Fruit fly (Drosophila melanogaster) whole organism, wandering third instar larva: ENCODE data around the gene CG5835.

ENCODE experiments used
- Abd-B ChIP-seq: fragments of >200 bp; optimal IDR thresholded peaks from 2 replicates; lab custom pipeline; 2017; ENCODE audit warnings: missing biosample characterization, missing genetic modification characterization
- CG32264 ChIP-seq: fragments of 200-800 bp; sonication (Bioruptor generic); optimal IDR thresholded peaks from 2 replicates; lab custom pipeline; 2016; ENCODE audit warnings: missing biosample characterization, missing genetic modification characterization
- CG9705 ChIP-seq: fragments of 200-800 bp; sonication (Bioruptor generic); optimal IDR thresholded peaks from 2 replicates; lab custom pipeline; 2018; ENCODE audit warnings: missing biosample characterization, mild to moderate bottlenecking, missing genetic modification characterization
- Dfd ChIP-seq: fragments of >200 bp; optimal IDR thresholded peaks from 2 replicates; lab custom pipeline; 2017; ENCODE audit warnings: missing biosample characterization, missing genetic modification characterization
- Dif ChIP-seq: fragments of 200-275, 200-300 bp; sonication (Bioruptor generic); optimal IDR thresholded peaks from 2 replicates; lab custom pipeline; 2018; ENCODE audit warnings: missing biosample characterization, missing genetic modification characterization; ENCODE audit not compliant: partially characterized antibody
- HLH106 ChIP-seq: fragments of 200-800 bp; optimal IDR thresholded peaks from 3 replicates; lab custom pipeline; 2019; ENCODE audit warnings: missing biosample characterization, mild to moderate bottlenecking, missing genetic modification characterization, moderate library complexity
- Hnf4 ChIP-seq: fragments of 200-800 bp; sonication (Bioruptor generic); optimal IDR thresholded peaks from 2 replicates; lab custom pipeline; 2016; ENCODE audit warnings: missing biosample characterization, mild to moderate bottlenecking, missing genetic modification characterization
- Hr78 ChIP-seq: fragments of >200 bp; optimal IDR thresholded peaks from 2 replicates; lab custom pipeline; 2017; ENCODE audit warnings: missing biosample characterization, missing genetic modification characterization
- Jra ChIP-seq: sonication (Bioruptor generic); optimal IDR thresholded peaks from 2 replicates; lab custom pipeline; 2016; ENCODE audit warnings: missing biosample characterization, missing genetic modification characterization
- Mio ChIP-seq: sonication (Bioruptor generic); optimal IDR thresholded peaks from 2 replicates; lab custom pipeline; 2016; ENCODE audit warnings: missing biosample characterization, missing genetic modification characterization
- N ChIP-seq: fragments of >200 bp; optimal IDR thresholded peaks from 2 replicates; lab custom pipeline; 2018; ENCODE audit warnings: missing biosample characterization, missing external identifiers, missing genetic modification characterization
- OdsH ChIP-seq: fragments of 200-800 bp; sonication (Bioruptor generic); optimal IDR thresholded peaks from 2 replicates; lab custom pipeline; 2016; ENCODE audit warnings: missing biosample characterization, mild to moderate bottlenecking, missing genetic modification characterization
- Sp1 ChIP-seq: fragments of 200-800 bp; sonication (Bioruptor generic); optimal IDR thresholded peaks from 3 replicates; lab custom pipeline; 2019; ENCODE audit warnings: missing biosample characterization, mild to moderate bottlenecking, missing genetic modification characterization, moderate library complexity
- br ChIP-seq: fragments of 200-800 bp; sonication (Bioruptor generic); optimal IDR thresholded peaks from 2 replicates; lab custom pipeline; 2016; ENCODE audit warnings: missing biosample characterization, missing genetic modification characterization
- brk ChIP-seq: fragments of 200-800 bp; sonication (Bioruptor generic); optimal IDR thresholded peaks from 2 replicates; lab custom pipeline; 2016; ENCODE audit warnings: missing biosample characterization, mild to moderate bottlenecking, missing genetic modification characterization
- dl ChIP-seq, 2 experiments: fragments of 175-275, 200-275 bp in 1 of 2; fragments of 200-275 bp in 1 of 2; sonication (Bioruptor generic); optimal IDR thresholded peaks; lab custom pipeline; 2018; ENCODE audit warnings: mild to moderate bottlenecking in 2 of 2, missing biosample characterization in 2 of 2, missing genetic modification characterization in 2 of 2, moderate library complexity in 2 of 2; ENCODE audit not compliant: partially characterized antibody in 2 of 2, insufficient read depth in 1 of 2
- dmrt93B ChIP-seq: fragments of 200-800 bp; sonication (Bioruptor generic); optimal IDR thresholded peaks from 2 replicates; lab custom pipeline; 2018; ENCODE audit warnings: missing biosample characterization, mild to moderate bottlenecking, missing genetic modification characterization
- dsf ChIP-seq: sonication (Bioruptor generic); optimal IDR thresholded peaks from 2 replicates; lab custom pipeline; 2016; ENCODE audit warnings: missing biosample characterization, missing genetic modification characterization, borderline replicate concordance
- ey ChIP-seq: fragments of 200-800 bp; sonication (Bioruptor generic); optimal IDR thresholded peaks from 2 replicates; lab custom pipeline; 2016; ENCODE audit warnings: missing biosample characterization, missing genetic modification characterization
- foxo ChIP-seq, 2 experiments: fragments of 200-800 bp; sonication (Bioruptor generic); optimal IDR thresholded peaks; 2 replicates in 1 of 2; 3 replicates in 1 of 2; lab custom pipeline; 2016 to 2017; ENCODE audit warnings: missing biosample characterization in 2 of 2, missing genetic modification characterization in 2 of 2
- fru ChIP-seq: fragments of 200-800 bp; sonication (Bioruptor generic); optimal IDR thresholded peaks from 3 replicates; lab custom pipeline; 2016; ENCODE audit warnings: missing biosample characterization, mild to moderate bottlenecking, missing genetic modification characterization
- h ChIP-seq: fragments of 200-800 bp; sonication (Bioruptor generic); optimal IDR thresholded peaks from 3 replicates; lab custom pipeline; 2016; ENCODE audit warnings: missing biosample characterization, mild to moderate bottlenecking, missing genetic modification characterization
- jim ChIP-seq: fragments of 175-275, 200-325 bp; sonication (Bioruptor generic); optimal IDR thresholded peaks from 2 replicates; lab custom pipeline; 2016; ENCODE audit warnings: missing biosample characterization, mild to moderate bottlenecking, missing genetic modification characterization
- lola ChIP-seq: fragments of >200 bp; optimal IDR thresholded peaks from 2 replicates; lab custom pipeline; 2017; ENCODE audit warnings: missing biosample characterization, missing genetic modification characterization
- pan ChIP-seq: fragments of >200 bp; optimal IDR thresholded peaks from 2 replicates; lab custom pipeline; 2017
- psq ChIP-seq: fragments of 200-800 bp; sonication (Bioruptor generic); optimal IDR thresholded peaks from 3 replicates; lab custom pipeline; 2017; ENCODE audit warnings: missing biosample characterization, mild to moderate bottlenecking, missing genetic modification characterization, moderate library complexity
- rgr ChIP-seq: fragments of 200-800 bp; sonication (Bioruptor generic); optimal IDR thresholded peaks from 3 replicates; lab custom pipeline; 2016; ENCODE audit warnings: missing biosample characterization, mild to moderate bottlenecking, missing genetic modification characterization
- sage ChIP-seq: fragments of 200-800 bp; sonication (Bioruptor generic); optimal IDR thresholded peaks from 2 replicates; lab custom pipeline; 2016; ENCODE audit warnings: missing biosample characterization, mild to moderate bottlenecking, missing genetic modification characterization
- tai ChIP-seq: sonication (Bioruptor generic); optimal IDR thresholded peaks from 2 replicates; lab custom pipeline; 2016; ENCODE audit warnings: missing biosample characterization, missing genetic modification characterization
- woc ChIP-seq: sonication (Bioruptor generic); optimal IDR thresholded peaks from 2 replicates; lab custom pipeline; 2016; ENCODE audit warnings: missing biosample characterization, mild to moderate bottlenecking, missing genetic modification characterization

CG5835 gene

dm6 chr3R:19104123-19104522, 49.4 kb downstream of the CG5835 start:
- no peak for TF ChIP-seq N (GFP tag; lab: Kevin White, UChicago)
- TF ChIP-seq dmrt93B (GFP tag; lab: Kevin White, UChicago), result no peak
- TF ChIP-seq brk, result no peak
- peak; percentile 18 for TF ChIP-seq Hnf4 (GFP tag; lab: Kevin White, UChicago)
- peak; percentile 30 for TF ChIP-seq ey (GFP tag; lab: Kevin White, UChicago)
- no peak for TF ChIP-seq Hr78 (GFP tag; lab: Kevin White, UChicago)
- peak; percentile 6 for TF ChIP-seq rgr (GFP tag; lab: Kevin White, UChicago)
- TF ChIP-seq psq (GFP tag; lab: Kevin White, UChicago), result no peak
- no peak for TF ChIP-seq br (GFP tag; lab: Kevin White, UChicago)
- TF ChIP-seq foxo (GFP tag; optimal IDR thresholded peaks at IDR 0.05; lab: Kevin White, UChicago), result peak in 1 of 2 experiments; percentile 27
- TF ChIP-seq OdsH, result no peak
- no peak for TF ChIP-seq HLH106
- TF ChIP-seq pan (lab: Kevin White, UChicago), result no peak
- no peak for TF ChIP-seq Dfd

- TF ChIP-seq fru (no peak), Abd-B (GFP tag; lab: Kevin White, UChicago) (no peak), dmrt93B (GFP tag; lab: Kevin White, UChicago) (no peak), HLH106 (no peak), Dif (no peak), jim (GFP tag; lab: Kevin White, UChicago) (no peak), dsf (GFP tag; lab: Kevin White, UChicago) (no peak), lola (GFP tag; lab: Kevin White, UChicago) (no peak), br (GFP tag; lab: Kevin White, UChicago) (no peak), Hnf4 (GFP tag; lab: Kevin White, UChicago) (no peak), brk (no peak), foxo (GFP tag; optimal IDR thresholded peaks at IDR 0.05; lab: Kevin White, UChicago) (no peak), dl (GFP tag; optimal IDR thresholded peaks at IDR 0.05; lab: Kevin White, UChicago; ENCODE audit: insufficient read depth in 1 of 2, partially characterized antibody in 2 of 2) (no peak), sage (no peak), psq (GFP tag; lab: Kevin White, UChicago) (no peak)
- TF ChIP-seq, all 38 proteins: peak for 0
Measured at dm6 chr3R:19103189-19103588, 50.3 kb downstream of the CG5835 start.

- no peak for TF ChIP-seq br (GFP tag; lab: Kevin White, UChicago)
- no peak for TF ChIP-seq h (GFP tag; lab: Kevin White, UChicago)
- no peak for TF ChIP-seq Hr78 (GFP tag; lab: Kevin White, UChicago)
- TF ChIP-seq Dif, result no peak
- TF ChIP-seq Mio (GFP tag; lab: Kevin White, UChicago), result no peak
- no peak for TF ChIP-seq rgr (GFP tag; lab: Kevin White, UChicago)
- TF ChIP-seq CG32264 (GFP tag; lab: Kevin White, UChicago), result no peak
- TF ChIP-seq Jra (GFP tag; lab: Kevin White, UChicago), result no peak
- no peak for TF ChIP-seq dsf (GFP tag; lab: Kevin White, UChicago)
- TF ChIP-seq HLH106, result no peak
- no peak for TF ChIP-seq dl (GFP tag; optimal IDR thresholded peaks at IDR 0.05; lab: Kevin White, UChicago; ENCODE audit: insufficient read depth in 1 of 2, partially characterized antibody in 2 of 2)
- TF ChIP-seq ey (GFP tag; lab: Kevin White, UChicago), result no peak
- TF ChIP-seq brk, result no peak
- TF ChIP-seq psq (GFP tag; lab: Kevin White, UChicago), result no peak
- no peak for TF ChIP-seq dmrt93B (GFP tag; lab: Kevin White, UChicago)
- TF ChIP-seq woc, result no peak
- no peak for TF ChIP-seq tai (GFP tag; lab: Kevin White, UChicago)
Measured at dm6 chr3R:19101267-19101840, 52.1 kb downstream of the CG5835 start.

- TF ChIP-seq Sp1, result no peak
- no peak for TF ChIP-seq Hnf4 (GFP tag; lab: Kevin White, UChicago)
- TF ChIP-seq OdsH, result no peak
- no peak for TF ChIP-seq rgr (GFP tag; lab: Kevin White, UChicago)
- no peak for TF ChIP-seq CG9705
- no peak for TF ChIP-seq Dfd
- TF ChIP-seq Jra (GFP tag; lab: Kevin White, UChicago), result no peak
- TF ChIP-seq dmrt93B (GFP tag; lab: Kevin White, UChicago), result no peak
- TF ChIP-seq lola (GFP tag; lab: Kevin White, UChicago), result no peak
- no peak for TF ChIP-seq Dif
- no peak for TF ChIP-seq dl (GFP tag; optimal IDR thresholded peaks at IDR 0.05; lab: Kevin White, UChicago; ENCODE audit: insufficient read depth in 1 of 2, partially characterized antibody in 2 of 2)
- TF ChIP-seq pan (lab: Kevin White, UChicago), result no peak
- TF ChIP-seq sage, result no peak
- no peak for TF ChIP-seq ey (GFP tag; lab: Kevin White, UChicago)
Measured at dm6 chr3R:19100098-19100497, 53.4 kb downstream of the CG5835 start.
